Worm (Caenorhabditis elegans) whole organism, L2 larva: ENCODE results near the gene vha-1.
A peak's percentile ranks its signal among the peaks of the same experiment; 100 is the strongest.

ENCODE experiments used
- C34F6.9 ChIP-seq: fragments of 150-350 bp; optimal IDR thresholded peaks from 2 replicates; lab custom pipeline; 2014; ENCODE audit warnings: missing biosample characterization, missing genetic modification characterization
- F13H6.1 ChIP-seq: sonication (generic microtip); optimal IDR thresholded peaks from 2 replicates; lab custom pipeline; 2016; ENCODE audit warnings: missing genetic modification characterization, missing compliant biosample characterization
- R02D3.7 ChIP-seq: fragments of 150-350 bp; optimal IDR thresholded peaks from 2 replicates; lab custom pipeline; 2014; ENCODE audit warnings: missing biosample characterization, missing genetic modification characterization
- aly-2 ChIP-seq: fragments of 150-350 bp; optimal IDR thresholded peaks from 2 replicates; lab custom pipeline; 2014; ENCODE audit warnings: missing biosample characterization, missing genetic modification characterization
- ama-1 ChIP-seq: fragments of 150-350 bp; optimal IDR thresholded peaks from 2 replicates; lab custom pipeline; 2018; ENCODE audit warnings: inconsistent platforms
- blmp-1 ChIP-seq: sonication (generic microtip); optimal IDR thresholded peaks from 2 replicates; lab custom pipeline; 2017; ENCODE audit warnings: missing genetic modification characterization, mild to moderate bottlenecking, missing compliant biosample characterization, antibody characterized with exemption, moderate library complexity; ENCODE audit not compliant: insufficient read depth
- ceh-16 ChIP-seq: fragments of 150-350 bp; optimal IDR thresholded peaks from 2 replicates; lab custom pipeline; 2014; ENCODE audit warnings: missing biosample characterization, missing genetic modification characterization
- ceh-82 ChIP-seq: fragments of 150-350 bp; optimal IDR thresholded peaks from 2 replicates; lab custom pipeline; 2014; ENCODE audit warnings: missing biosample characterization, missing genetic modification characterization
- crh-2 ChIP-seq: sonication (generic microtip); optimal IDR thresholded peaks from 2 replicates; lab custom pipeline; 2017; ENCODE audit warnings: missing biosample characterization, missing genetic modification characterization
- dmd-4 ChIP-seq: sonication (generic microtip); optimal IDR thresholded peaks from 2 replicates; lab custom pipeline; 2017; ENCODE audit warnings: missing biosample characterization, missing genetic modification characterization
- elt-1 ChIP-seq: fragments of 150-350 bp; optimal IDR thresholded peaks from 2 replicates; lab custom pipeline; 2014; ENCODE audit warnings: missing biosample characterization, missing genetic modification characterization
- elt-3 ChIP-seq: sonication (generic microtip); optimal IDR thresholded peaks from 2 replicates; lab custom pipeline; 2017; ENCODE audit warnings: missing biosample characterization, missing genetic modification characterization
- fos-1 ChIP-seq: fragments of 150-350 bp; optimal IDR thresholded peaks from 2 replicates; lab custom pipeline; 2014; ENCODE audit warnings: missing biosample characterization, missing genetic modification characterization
- gmeb-1 ChIP-seq: fragments of 150-350 bp; optimal IDR thresholded peaks from 2 replicates; lab custom pipeline; 2014; ENCODE audit warnings: missing biosample characterization, missing genetic modification characterization
- lin-11 ChIP-seq: fragments of 150-350 bp; sonication (generic microtip); optimal IDR thresholded peaks from 2 replicates; lab custom pipeline; 2014; ENCODE audit warnings: missing biosample characterization, missing genetic modification characterization, inconsistent platforms, mixed read lengths
- lin-39 ChIP-seq: fragments of 150-350 bp; optimal IDR thresholded peaks from 2 replicates; lab custom pipeline; 2014; ENCODE audit warnings: missing biosample characterization, missing genetic modification reagents, missing genetic modification characterization
- lsy-2 ChIP-seq, 2 experiments: fragments of 150-350 bp in 1 of 2; sonication (generic microtip) in 1 of 2; optimal IDR thresholded peaks; 2 replicates each; lab custom pipeline; 2014 to 2017; ENCODE audit warnings: missing biosample characterization in 2 of 2, missing genetic modification characterization in 2 of 2
- mab-5 ChIP-seq: fragments of 150-350 bp; optimal IDR thresholded peaks from 2 replicates; lab custom pipeline; 2014; ENCODE audit warnings: missing biosample characterization, missing genetic modification characterization
- mbf-1 ChIP-seq: sonication (generic microtip); optimal IDR thresholded peaks from 2 replicates; lab custom pipeline; 2017; ENCODE audit warnings: missing biosample characterization, missing genetic modification characterization
- nhr-11 ChIP-seq: fragments of 150-350 bp; optimal IDR thresholded peaks from 2 replicates; lab custom pipeline; 2014; ENCODE audit warnings: missing biosample characterization, missing genetic modification characterization
- nhr-12 ChIP-seq: fragments of 150-350 bp; optimal IDR thresholded peaks from 2 replicates; lab custom pipeline; 2014; ENCODE audit warnings: missing biosample characterization, missing genetic modification characterization
- nhr-129 ChIP-seq: fragments of 150-350 bp; optimal IDR thresholded peaks from 2 replicates; lab custom pipeline; 2014; ENCODE audit warnings: missing biosample characterization, missing genetic modification characterization
- nhr-25 ChIP-seq: fragments of 150-350 bp; sonication (generic microtip); optimal IDR thresholded peaks from 3 replicates; lab custom pipeline; 2014; ENCODE audit warnings: missing biosample characterization, missing genetic modification characterization
- nhr-6 ChIP-seq: fragments of 150-350 bp; optimal IDR thresholded peaks from 2 replicates; lab custom pipeline; 2014; ENCODE audit warnings: missing biosample characterization, missing genetic modification characterization
- nhr-77 ChIP-seq: fragments of 150-350 bp; optimal IDR thresholded peaks from 2 replicates; lab custom pipeline; 2014; ENCODE audit warnings: missing biosample characterization, missing genetic modification characterization
- peb-1 ChIP-seq: fragments of 150-350 bp; optimal IDR thresholded peaks from 2 replicates; lab custom pipeline; 2014; ENCODE audit warnings: missing biosample characterization, missing genetic modification characterization
- sem-4 ChIP-seq: fragments of 150-350 bp; optimal IDR thresholded peaks from 2 replicates; lab custom pipeline; 2014; ENCODE audit warnings: missing biosample characterization, missing genetic modification reagents, missing genetic modification characterization
- skn-1 ChIP-seq: sonication (generic microtip); optimal IDR thresholded peaks from 2 replicates; lab custom pipeline; 2017; ENCODE audit warnings: missing biosample characterization, missing genetic modification characterization
- sma-9 ChIP-seq, 2 experiments: fragments of 150-350 bp in 1 of 2; sonication (generic microtip) in 1 of 2; optimal IDR thresholded peaks; 2 replicates each; lab custom pipeline; 2014 to 2016; ENCODE audit warnings: missing genetic modification characterization in 2 of 2, mild to moderate bottlenecking in 1 of 2, missing biosample characterization in 1 of 2, missing compliant biosample characterization in 1 of 2, missing genetic modification reagents in 1 of 2, moderate library complexity in 1 of 2
- snpc-4 ChIP-seq: fragments of 150-350 bp; optimal IDR thresholded peaks from 2 replicates; lab custom pipeline; 2014; ENCODE audit warnings: missing biosample characterization, missing genetic modification characterization
- unc-55 ChIP-seq: fragments of 150-350 bp; sonication (generic microtip); optimal IDR thresholded peaks from 3 replicates; lab custom pipeline; 2014; ENCODE audit warnings: missing biosample characterization, missing genetic modification reagents, missing genetic modification characterization
- unc-62 ChIP-seq: fragments of 150-350 bp; optimal IDR thresholded peaks from 2 replicates; lab custom pipeline; 2014; ENCODE audit warnings: missing biosample characterization, missing genetic modification reagents, missing genetic modification characterization
- zag-1 ChIP-seq: fragments of 150-350 bp; optimal IDR thresholded peaks from 2 replicates; lab custom pipeline; 2014; ENCODE audit warnings: missing biosample characterization, missing genetic modification characterization
- ztf-4 ChIP-seq: fragments of 150-350 bp; optimal IDR thresholded peaks from 2 replicates; lab custom pipeline; 2014; ENCODE audit warnings: missing biosample characterization, missing genetic modification characterization

The vha-1 gene

DNA sequence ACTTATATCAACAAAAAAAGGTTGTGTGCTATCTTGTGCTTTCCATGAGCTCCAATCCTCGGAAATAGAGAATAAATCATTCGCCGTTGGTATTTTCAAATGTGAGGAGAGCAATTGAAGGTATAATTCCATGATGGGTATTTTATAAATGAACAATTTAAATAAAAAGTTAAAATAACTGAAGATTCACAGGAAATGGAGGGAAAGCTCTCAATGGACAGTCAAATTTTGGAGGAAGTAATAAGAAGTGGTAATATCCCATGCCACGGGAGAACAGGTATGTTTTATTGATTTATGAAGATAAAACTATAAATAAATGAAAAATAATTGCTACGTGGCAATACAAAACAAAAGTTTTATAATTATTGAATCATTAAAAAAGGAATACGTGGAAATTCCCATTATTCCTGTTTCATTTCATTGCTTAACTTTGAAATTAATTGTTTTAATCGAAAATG, 2.1 kb downstream of the vha-1 start (continued):
- TF ChIP-seq mab-5 (tag; lab: Kevin White, UChicago) (no peak), aly-2 (tag; lab: Kevin White, UChicago) (no peak), elt-3 (tag; lab: Kevin White, UChicago) (no peak), elt-1 (no peak), zag-1 (tag; lab: Kevin White, UChicago) (no peak), skn-1 (tag; lab: Kevin White, UChicago) (no peak), ama-1 (lab: Kevin White, UChicago) (no peak)
- TF ChIP-seq, all 48 proteins: peak for 8

DNA sequence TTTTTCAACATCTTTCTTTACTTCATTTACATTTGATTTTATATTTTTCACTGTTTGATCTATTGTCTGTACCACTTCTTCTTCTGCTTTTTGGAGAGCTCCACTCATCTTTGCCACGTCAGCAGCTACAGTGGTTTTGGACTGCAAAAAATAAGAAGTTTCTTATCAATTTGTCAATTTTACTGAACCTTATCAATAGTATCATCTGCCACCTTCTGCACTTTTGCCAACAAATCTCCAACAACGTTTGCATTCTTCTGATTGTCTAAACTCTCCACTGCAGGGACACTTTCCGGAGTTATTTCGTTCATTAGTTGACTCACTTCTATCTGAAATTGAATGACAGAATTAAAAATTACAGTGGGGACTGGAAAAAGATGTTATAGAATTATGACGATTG, 5.7 kb downstream of the vha-1 start:
- TF ChIP-seq crh-2 (tag; lab: Kevin White, UChicago) (peak; percentile 84), fos-1 (tag; lab: Kevin White, UChicago) (peak; percentile 95), nhr-25 (no peak), ceh-16 (tag; lab: Kevin White, UChicago) (no peak)
- TF ChIP-seq, all 48 proteins: peak for 2

DNA sequence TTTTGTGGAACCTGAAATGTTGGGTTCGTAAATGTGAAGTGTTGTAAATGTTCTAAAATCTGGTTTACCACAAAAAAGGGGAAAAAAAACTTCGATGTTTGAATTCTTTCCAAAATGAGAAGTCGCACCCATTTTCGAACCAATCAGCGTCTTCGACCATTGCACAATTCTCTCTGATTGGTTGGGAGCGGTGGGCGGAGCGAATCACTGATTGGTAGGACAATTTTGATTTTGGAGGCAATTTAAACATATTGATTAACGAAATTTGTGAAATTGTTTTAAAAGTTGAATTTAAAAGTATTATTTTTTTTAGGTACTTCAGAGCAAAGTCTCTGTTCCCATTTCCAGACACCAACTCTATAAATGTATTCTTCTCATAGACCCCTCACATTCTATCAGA, 8.0 kb downstream of the vha-1 start:
- TF ChIP-seq nhr-129 (no peak), lin-39 (tag; lab: Kevin White, UChicago) (no peak), sma-9 (GFP tag; optimal IDR thresholded peaks at IDR 0.05; lab: Kevin White, UChicago) (no peak), sma-9 (tag; optimal IDR thresholded peaks at IDR 0.05; lab: Kevin White, UChicago) (no peak), ceh-82 (tag; lab: Kevin White, UChicago) (no peak), nhr-11 (tag; lab: Kevin White, UChicago) (no peak), skn-1 (tag; lab: Kevin White, UChicago) (no peak), unc-55 (GFP tag; lab: Kevin White, UChicago) (no peak), ceh-16 (tag; lab: Kevin White, UChicago) (no peak), crh-2 (tag; lab: Kevin White, UChicago) (no peak), snpc-4 (tag; lab: Kevin White, UChicago) (no peak), sem-4 (tag; lab: Kevin White, UChicago) (no peak), F13H6.1 (no peak), unc-62 (no peak)
- TF ChIP-seq, all 48 proteins: peak for 0

ce11 chrIII:9789607-9790073, 8.6 kb downstream of the vha-1 start, which contains the start of gene R10E11.5:
Gene R10E11.5, minus strand, starts transcription at chrIII:9789657.
- no peak for TF ChIP-seq nhr-77
- TF ChIP-seq peb-1: no peak
- no peak for TF ChIP-seq crh-2 (tag; lab: Kevin White, UChicago)
- no peak for TF ChIP-seq gmeb-1 (tag; lab: Kevin White, UChicago)
- no peak for TF ChIP-seq F13H6.1
- no peak for TF ChIP-seq lin-11
- TF ChIP-seq dmd-4 (tag; lab: Kevin White, UChicago): no peak
- TF ChIP-seq nhr-11 (tag; lab: Kevin White, UChicago): no peak
- TF ChIP-seq nhr-12 (tag; lab: Kevin White, UChicago): no peak
- TF ChIP-seq R02D3.7 (tag; lab: Kevin White, UChicago): no peak
- TF ChIP-seq mbf-1 (tag; lab: Kevin White, UChicago): no peak
- no peak for TF ChIP-seq ztf-4 (tag; lab: Kevin White, UChicago)
- no peak for TF ChIP-seq aly-2 (tag; lab: Kevin White, UChicago)
- no peak for TF ChIP-seq blmp-1 (tag; lab: Kevin White, UChicago)

ce11 chrIII:9793592-9794417, 12.8 kb downstream of the vha-1 start, which contains the start of the genes R10E11.9 and mcm-6:
Gene R10E11.9, minus strand, starts transcription at chrIII:9793642.
Gene mcm-6, plus strand, starts transcription at chrIII:9794367.
- TF ChIP-seq C34F6.9 (tag; lab: Kevin White, UChicago): peak; percentile 16
- peak; percentile 62 for TF ChIP-seq gmeb-1 (tag; lab: Kevin White, UChicago)
- no peak for TF ChIP-seq unc-55 (GFP tag; lab: Kevin White, UChicago)
- no peak for TF ChIP-seq zag-1 (tag; lab: Kevin White, UChicago)
- no peak for TF ChIP-seq nhr-6 (tag; lab: Kevin White, UChicago)
- TF ChIP-seq lsy-2 (tag; optimal IDR thresholded peaks at IDR 0.05; lab: Kevin White, UChicago): peak in 1 of 2 experiments; percentile 20
